Fruit fly (Drosophila melanogaster): ENCODE data around the gene Hmgcr.

Hmgcr gene

dm6 chr3R:23782456-23783402 is 49.6 kb downstream of the Hmgcr start (continued):
- TF ChIP-seq Sox15 (GFP tag; optimal IDR thresholded peaks at IDR 0.05), result peak; percentile 58
- TF ChIP-seq fkh (GFP tag; optimal IDR thresholded peaks at IDR 0.05), result peak; percentile 100
- TF ChIP-seq cyc (GFP tag; optimal IDR thresholded peaks at IDR 0.05), result peak; percentile 89
- peak; percentile 87 for TF ChIP-seq CG1621 (tag; optimal IDR thresholded peaks at IDR 0.05)
- peak; percentile 91 for TF ChIP-seq Ets96B (tag; optimal IDR thresholded peaks at IDR 0.05)
- TF ChIP-seq Sox102F (GFP tag; optimal IDR thresholded peaks at IDR 0.05), result peak; percentile 93
- TF ChIP-seq Hr39 (GFP tag; optimal IDR thresholded peaks at IDR 0.05), result peak; percentile 88
- peak; percentile 96 for TF ChIP-seq CG32006 (GFP tag; optimal IDR thresholded peaks at IDR 0.05)
- peak; percentile 99 for TF ChIP-seq Eip78C (GFP tag)
- TF ChIP-seq CG9139 (GFP tag; optimal IDR thresholded peaks at IDR 0.05), result peak; percentile 68
- peak; percentile 82 for TF ChIP-seq spab (GFP tag; optimal IDR thresholded peaks at IDR 0.05)
- peak; percentile 91 for TF ChIP-seq topi (GFP tag; optimal IDR thresholded peaks at IDR 0.05)
- peak; percentile 93 for TF ChIP-seq esn (GFP tag; optimal IDR thresholded peaks at IDR 0.05)
- peak; percentile 94 for TF ChIP-seq Hr4 (GFP tag; optimal IDR thresholded peaks at IDR 0.05)
- TF ChIP-seq fd59A (GFP tag; optimal IDR thresholded peaks at IDR 0.05), result peak; percentile 79
- peak; percentile 74 for TF ChIP-seq CG11902 (GFP tag; optimal IDR thresholded peaks at IDR 0.05)
- peak; percentile 93 for TF ChIP-seq CG10631 (GFP tag; optimal IDR thresholded peaks at IDR 0.05)
- peak; percentile 83 for TF ChIP-seq CG6792 (GFP tag; optimal IDR thresholded peaks at IDR 0.05)
- peak; percentile 48 for TF ChIP-seq fd85E (GFP tag; optimal IDR thresholded peaks at IDR 0.05)
- peak; percentile 91 for TF ChIP-seq CG4318 (GFP tag; optimal IDR thresholded peaks at IDR 0.05)
- peak; percentile 94 for TF ChIP-seq eg (GFP tag; IDR thresholded peaks at IDR 0.05)
- peak; percentile 85 for TF ChIP-seq dsx (GFP tag; optimal IDR thresholded peaks at IDR 0.05; ENCODE audit: poor library complexity, severe bottlenecking)
- peak; percentile 92 for TF ChIP-seq pdm3 (GFP tag; optimal IDR thresholded peaks at IDR 0.05)
- peak; percentile 93 for TF ChIP-seq CG8119 (GFP tag; IDR thresholded peaks at IDR 0.05)
- peak; percentile 77 for TF ChIP-seq CG6808 (GFP tag; optimal IDR thresholded peaks at IDR 0.05)
- TF ChIP-seq CG11762 (GFP tag; optimal IDR thresholded peaks at IDR 0.05; ENCODE audit: insufficient read depth), result peak; percentile 82
- TF ChIP-seq Ets21C (GFP tag; optimal IDR thresholded peaks at IDR 0.05), result peak; percentile 75
- TF ChIP-seq CG3032 (tag; optimal IDR thresholded peaks at IDR 0.05), result peak; percentile 88
- peak; percentile 65 for TF ChIP-seq CG16779 (tag; optimal IDR thresholded peaks at IDR 0.05)
- peak; percentile 81 for TF ChIP-seq CG7368 (GFP tag; optimal IDR thresholded peaks at IDR 0.05)
- peak; percentile 87 for TF ChIP-seq dac (GFP tag; optimal IDR thresholded peaks at IDR 0.05)
- TF ChIP-seq Eip75B (GFP tag; optimal IDR thresholded peaks at IDR 0.05), result peak; percentile 91
- TF ChIP-seq CG6854 (GFP tag; optimal IDR thresholded peaks at IDR 0.05), result peak; percentile 37
- TF ChIP-seq CG3919 (GFP tag; optimal IDR thresholded peaks at IDR 0.05), result peak; percentile 93
- peak; percentile 86 for TF ChIP-seq CG10669 (GFP tag; optimal IDR thresholded peaks at IDR 0.05)

DNA sequence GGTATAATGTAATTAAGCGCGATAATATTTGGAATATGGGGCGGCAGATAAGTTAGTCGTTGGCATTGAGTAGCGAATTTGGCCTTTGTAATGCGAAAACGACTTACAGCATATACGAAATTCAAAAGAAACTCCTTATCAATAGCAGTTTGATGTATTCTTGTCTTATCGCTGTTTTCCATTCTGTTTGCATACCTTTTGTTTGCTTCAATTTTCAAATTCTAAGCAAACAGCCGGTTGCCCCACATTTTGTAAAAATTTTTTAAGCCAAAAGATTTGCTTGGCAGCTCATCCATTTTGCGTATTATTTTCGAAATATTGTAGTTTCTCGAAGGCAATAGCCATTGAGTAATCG is 50.3 kb downstream of the Hmgcr start:
- no peak for TF ChIP-seq Met (GFP tag; optimal IDR thresholded peaks at IDR 0.05)
- peak; percentile 58 for TF ChIP-seq vri (GFP tag; optimal IDR thresholded peaks at IDR 0.05)
- TF ChIP-seq CG8632 (GFP tag; optimal IDR thresholded peaks at IDR 0.05), result no peak
- TF ChIP-seq CG6854 (GFP tag; optimal IDR thresholded peaks at IDR 0.05), result no peak
- TF ChIP-seq CG1621 (tag; optimal IDR thresholded peaks at IDR 0.05), result no peak
